Fruit fly (Drosophila melanogaster) whole organism, pupa: ENCODE measurements around the gene CG6295.

ENCODE experiments used
- CG13204 ChIP-seq: fragments of 200-800 bp; sonication (Bioruptor generic); optimal IDR thresholded peaks from 2 replicates; lab custom pipeline; 2018; ENCODE audit warnings: missing biosample characterization, mild to moderate bottlenecking, missing genetic modification characterization, moderate library complexity
- CG15710 ChIP-seq: fragments of 200-800 bp; sonication (Bioruptor generic); optimal IDR thresholded peaks from 2 replicates; lab custom pipeline; 2018; ENCODE audit warnings: missing biosample characterization, mild to moderate bottlenecking, missing genetic modification characterization, moderate library complexity
- CG17806 ChIP-seq: fragments of 200-800 bp; sonication (Bioruptor generic); optimal IDR thresholded peaks from 2 replicates; lab custom pipeline; 2018; ENCODE audit warnings: missing biosample characterization, mild to moderate bottlenecking, missing genetic modification characterization, moderate library complexity
- CG32121 ChIP-seq: fragments of 200-800 bp; sonication (Bioruptor generic); IDR thresholded peaks from 2 replicates; pipeline ENCODE4 v1.3.6; 2022; ENCODE audit warnings: missing biosample characterization, missing genetic modification characterization
- CG4496 ChIP-seq: fragments of 200-800 bp; sonication (Bioruptor generic); IDR thresholded peaks from 3 replicates; pipeline ENCODE4 v1.3.6; 2022; ENCODE audit warnings: missing biosample characterization, missing genetic modification characterization
- CG8159 ChIP-seq: fragments of 200-800 bp; sonication (Bioruptor generic); optimal IDR thresholded peaks from 3 replicates; lab custom pipeline; 2018; ENCODE audit warnings: missing biosample characterization, mild to moderate bottlenecking, missing genetic modification characterization, moderate library complexity
- D1 ChIP-seq: fragments of 200-800 bp; sonication (Bioruptor generic); optimal IDR thresholded peaks from 2 replicates; lab custom pipeline; 2018; ENCODE audit warnings: missing biosample characterization, mild to moderate bottlenecking, missing genetic modification characterization, moderate library complexity
- EcR ChIP-seq: fragments of 200-800 bp; sonication (Bioruptor generic); optimal IDR thresholded peaks from 3 replicates; lab custom pipeline; 2019; ENCODE audit warnings: missing biosample characterization, missing genetic modification characterization, mild to moderate bottlenecking, moderate library complexity, missing genetic modification reagents
- Ets98B ChIP-seq: fragments of 200-800 bp; sonication (Bioruptor generic); IDR thresholded peaks from 2 replicates; pipeline ENCODE4 v1.3.6; 2022; ENCODE audit warnings: missing biosample characterization, missing genetic modification characterization
- Pif1A ChIP-seq: fragments of 200-800 bp; sonication (Bioruptor generic); optimal IDR thresholded peaks from 3 replicates; lab custom pipeline; 2016; ENCODE audit warnings: missing biosample characterization, missing genetic modification characterization
- Snoo ChIP-seq: fragments of 200-800 bp; sonication (Bioruptor generic); optimal IDR thresholded peaks from 3 replicates; lab custom pipeline; 2017; ENCODE audit warnings: missing biosample characterization, mild to moderate bottlenecking, missing genetic modification characterization, inconsistent platforms
- gl ChIP-seq: fragments of 200-800 bp; sonication (Bioruptor generic); optimal IDR thresholded peaks from 2 replicates; lab custom pipeline; 2018; ENCODE audit warnings: missing biosample characterization, mild to moderate bottlenecking, missing genetic modification characterization
- rn ChIP-seq: fragments of 200-800 bp; sonication (Bioruptor generic); IDR thresholded peaks from 2 replicates; pipeline ENCODE4 v1.3.6; 2022; ENCODE audit warnings: missing biosample characterization, missing genetic modification characterization

DNA sequence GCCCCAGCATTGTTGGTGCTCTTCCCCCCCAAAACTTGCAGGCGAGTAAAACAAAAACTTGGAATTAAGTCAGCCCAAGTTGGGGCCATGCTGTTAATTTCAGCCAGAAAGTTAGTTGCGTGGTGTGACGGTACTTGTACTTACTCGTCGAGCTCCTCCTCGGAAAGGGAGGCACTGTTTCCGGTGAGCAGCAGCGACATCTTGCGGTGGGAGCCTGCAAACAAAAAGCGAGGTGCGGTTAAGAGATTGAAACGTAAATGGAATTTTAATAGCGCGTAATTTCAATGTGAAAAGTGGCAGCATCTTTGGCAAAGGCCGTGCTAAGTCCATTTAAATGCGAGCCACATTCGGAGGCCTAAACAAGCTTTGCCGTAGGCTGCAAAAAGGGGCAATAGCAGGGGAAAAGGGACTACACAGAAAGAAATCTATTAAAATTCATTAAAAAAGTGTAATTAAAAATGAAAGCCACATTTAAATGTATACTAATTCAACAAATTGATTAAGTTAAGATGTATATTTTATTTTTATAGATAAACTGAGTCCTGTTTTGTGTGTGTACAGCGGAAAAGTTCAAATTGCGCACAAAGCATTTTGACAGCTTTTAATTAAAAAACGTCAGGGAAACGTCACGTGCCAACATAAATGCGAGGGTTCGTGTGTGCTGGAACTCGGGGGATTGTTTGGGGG is 50.3 kb downstream of the CG6295 start:
- TF ChIP-seq CG8159 (tag; lab: Kevin White, UChicago), result no peak
- TF ChIP-seq CG17806 (tag; lab: Kevin White, UChicago), result no peak
- no peak for TF ChIP-seq CG32121 (GFP tag; lab: Robert Waterston, UW)
- no peak for TF ChIP-seq Snoo (tag; lab: Kevin White, UChicago)
- no peak for TF ChIP-seq D1 (tag; lab: Kevin White, UChicago)
- no peak for TF ChIP-seq Ets98B (GFP tag; lab: Robert Waterston, UW)
- TF ChIP-seq CG4496 (GFP tag; lab: Robert Waterston, UW), result no peak; the same call in 2 of the 3 replicates
- TF ChIP-seq rn, result no peak
- no peak for TF ChIP-seq CG15710 (tag; lab: Kevin White, UChicago)
- no peak for TF ChIP-seq EcR (GFP tag; lab: Kevin White, UChicago)
- TF ChIP-seq Pif1A, result no peak
- no peak for TF ChIP-seq CG13204 (GFP tag; lab: Kevin White, UChicago)
- TF ChIP-seq gl (tag; lab: Kevin White, UChicago), result no peak
